Worm (Caenorhabditis elegans): Measurements from ENCODE around the gene F13A2.4.

DNA sequence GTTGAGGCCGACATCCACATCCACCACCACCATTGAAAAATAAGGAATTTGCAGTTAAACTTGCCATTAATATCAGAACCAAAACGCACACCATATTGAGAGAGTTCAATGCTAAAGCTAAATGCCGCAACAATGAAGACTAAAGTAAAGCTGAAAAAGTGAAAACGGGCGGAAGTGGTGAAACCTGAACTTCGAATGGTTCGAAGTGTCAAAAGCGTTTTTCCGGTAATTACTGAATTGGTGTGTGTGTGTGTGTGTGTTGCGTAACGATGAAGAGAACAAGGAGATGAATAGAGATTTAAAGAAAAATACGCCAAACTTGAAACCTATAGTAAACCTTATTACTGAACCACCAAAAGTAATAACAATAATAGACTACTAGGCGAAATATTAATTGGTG lies 35.5 kb downstream of the F13A2.4 start, which contains the start of gene grl-13:
- no peak for TF ChIP-seq ama-1 (optimal IDR thresholded peaks at IDR 0.05)
- TF ChIP-seq flt-1 (GFP tag; IDR thresholded peaks at IDR 0.05), result no peak
- no peak for TF ChIP-seq ceh-36 (tag; optimal IDR thresholded peaks at IDR 0.05)
- no peak for TF ChIP-seq tra-4 (tag; optimal IDR thresholded peaks at IDR 0.05)
- TF ChIP-seq hmbx-1 (tag; optimal IDR thresholded peaks at IDR 0.05), result no peak
- no peak for TF ChIP-seq pes-1 (GFP tag; IDR thresholded peaks at IDR 0.05)
- no peak for TF ChIP-seq hnd-1 (tag; optimal IDR thresholded peaks at IDR 0.05)
- no peak for TF ChIP-seq hmg-4 (GFP tag; optimal IDR thresholded peaks at IDR 0.05)
- TF ChIP-seq B0310.2 (tag; optimal IDR thresholded peaks at IDR 0.05), result no peak
- no peak for TF ChIP-seq tbx-11 (GFP tag; IDR thresholded peaks at IDR 0.05)
- TF ChIP-seq ets-7 (tag; optimal IDR thresholded peaks at IDR 0.05), result no peak
- no peak for TF ChIP-seq tbx-37 (GFP tag; conservative IDR thresholded peaks at IDR 0.05)
- no peak for TF ChIP-seq aly-1 (tag; optimal IDR thresholded peaks at IDR 0.05)
- no peak for TF ChIP-seq sea-1 (GFP tag; conservative IDR thresholded peaks at IDR 0.05)
